Worm (Caenorhabditis elegans): Measurements from ENCODE around the gene C55A6.11.

DNA sequence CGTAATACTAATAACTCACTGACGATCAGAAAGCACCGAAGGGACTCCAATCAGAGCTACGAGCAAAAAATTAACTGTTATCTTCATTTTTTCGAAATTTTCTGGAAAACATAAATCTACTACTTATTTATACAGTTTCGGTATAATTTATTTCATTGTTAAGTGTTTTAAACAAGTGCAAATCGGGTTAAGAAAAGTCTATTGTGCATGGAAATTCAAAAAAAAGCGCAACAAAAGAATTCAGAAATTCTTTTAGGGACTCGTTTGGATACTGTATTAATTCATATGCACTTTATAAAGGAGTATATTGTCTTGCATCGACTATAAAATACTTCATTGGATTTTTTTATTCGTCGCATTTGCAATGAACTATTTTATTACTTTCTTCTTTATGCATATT is 48.1 kb upstream of the C55A6.11 start, which contains the start of the genes nas-20 and nas-21:
- TF ChIP-seq F13C5.2 (tag; optimal IDR thresholded peaks at IDR 0.05) = no peak
- TF ChIP-seq ama-1 (optimal IDR thresholded peaks at IDR 0.05) = no peak

All from whole organism, early embryonic.